Fruit fly (Drosophila melanogaster) whole organism, embryonic: ENCODE data around the gene CG13603.
A peak's percentile ranks its signal among the peaks of the same experiment; 100 is the strongest.

Experiments used
- Asciz ChIP-seq: fragments of 200-800 bp; sonication (Bioruptor generic); optimal IDR thresholded peaks from 2 replicates; lab custom pipeline; 2017; ENCODE audit warnings: missing biosample characterization, mild to moderate bottlenecking, missing genetic modification characterization, missing genetic modification reagents
- CG10366 ChIP-seq: fragments of 200-800 bp; sonication (Bioruptor generic); IDR thresholded peaks from 2 replicates; pipeline ENCODE4 v1.3.6; 2022; ENCODE audit warnings: missing biosample characterization, missing genetic modification characterization
- CG11247 ChIP-seq: fragments of 200-800 bp; sonication (Bioruptor generic); IDR thresholded peaks from 2 replicates; pipeline ENCODE4 v1.3.6; 2022; ENCODE audit warnings: missing biosample characterization, missing genetic modification characterization
- CG11456 ChIP-seq: fragments of 200-800 bp; sonication (Bioruptor generic); IDR thresholded peaks from 3 replicates; pipeline ENCODE4 v1.3.6; 2022; ENCODE audit warnings: missing biosample characterization, missing genetic modification characterization
- CG1233 ChIP-seq: fragments of 200-800 bp; sonication (Bioruptor generic); optimal IDR thresholded peaks from 4 replicates; lab custom pipeline; 2018; ENCODE audit warnings: missing biosample characterization, mild to moderate bottlenecking, missing genetic modification characterization
- CG14050 ChIP-seq: fragments of 200-800 bp; sonication (Bioruptor generic); IDR thresholded peaks from 3 replicates; pipeline ENCODE4 v1.3.6; 2022; ENCODE audit warnings: missing biosample characterization, missing genetic modification characterization
- CG16813 ChIP-seq: fragments of 200-800 bp; sonication (Bioruptor generic); IDR thresholded peaks from 3 replicates; pipeline ENCODE4 v1.3.6; 2022; ENCODE audit warnings: missing biosample characterization, missing genetic modification characterization; ENCODE audit not compliant: partially characterized antibody
- CG17186 ChIP-seq: fragments of 200-800 bp; sonication (Bioruptor generic); optimal IDR thresholded peaks from 3 replicates; lab custom pipeline; 2017; ENCODE audit warnings: missing biosample characterization, missing genetic modification reagents, missing genetic modification characterization
- CG17328 ChIP-seq: fragments of 200-800 bp; sonication (Bioruptor generic); IDR thresholded peaks from 2 replicates; pipeline ENCODE4 v1.3.6; 2022; ENCODE audit warnings: missing biosample characterization, missing genetic modification characterization
- CG17385 ChIP-seq: fragments of 200-800 bp; sonication (Bioruptor generic); optimal IDR thresholded peaks from 3 replicates; lab custom pipeline; 2018; ENCODE audit warnings: missing biosample characterization, mild to moderate bottlenecking, missing genetic modification characterization
- CG1792 ChIP-seq: fragments of 200-800 bp; sonication (Bioruptor generic); optimal IDR thresholded peaks from 2 replicates; lab custom pipeline; 2016; ENCODE audit warnings: missing biosample characterization, missing genetic modification characterization
- CG18262 ChIP-seq: fragments of 200-800 bp; optimal IDR thresholded peaks from 3 replicates; lab custom pipeline; 2019; ENCODE audit warnings: missing biosample characterization, mild to moderate bottlenecking, missing genetic modification characterization, moderate library complexity
- CG18619 ChIP-seq: fragments of 200-800 bp; sonication (Bioruptor generic); optimal IDR thresholded peaks from 3 replicates; lab custom pipeline; 2017; ENCODE audit warnings: missing biosample characterization, mild to moderate bottlenecking, missing genetic modification characterization
- CG2116 ChIP-seq: fragments of 200-800 bp; sonication (Bioruptor generic); optimal IDR thresholded peaks from 3 replicates; lab custom pipeline; 2018; ENCODE audit warnings: missing biosample characterization, mild to moderate bottlenecking, missing genetic modification characterization
- CG2199 ChIP-seq: fragments of 200-800 bp; sonication (Bioruptor generic); IDR thresholded peaks from 3 replicates; pipeline ENCODE4 v1.3.6; 2022; ENCODE audit warnings: missing biosample characterization, missing genetic modification characterization
- CG31365 ChIP-seq: fragments of 200-800 bp; sonication (Bioruptor generic); optimal IDR thresholded peaks from 2 replicates; lab custom pipeline; 2018; ENCODE audit warnings: missing biosample characterization, mild to moderate bottlenecking, missing genetic modification characterization
- CG3847 ChIP-seq: fragments of 200-800 bp; sonication (Bioruptor generic); IDR thresholded peaks from 2 replicates; pipeline ENCODE4 v1.3.6; 2022; ENCODE audit warnings: missing biosample characterization, missing genetic modification characterization
- CG4854 ChIP-seq: fragments of 200-800 bp; sonication (Bioruptor generic); optimal IDR thresholded peaks from 2 replicates; lab custom pipeline; 2016; ENCODE audit warnings: missing biosample characterization, missing genetic modification characterization, inconsistent platforms
- CG8924 ChIP-seq: fragments of 200-800 bp; optimal IDR thresholded peaks from 3 replicates; lab custom pipeline; 2019; ENCODE audit warnings: missing biosample characterization, mild to moderate bottlenecking, missing genetic modification characterization, moderate library complexity
- D19A ChIP-seq: fragments of 200-800 bp; optimal IDR thresholded peaks from 3 replicates; lab custom pipeline; 2019; ENCODE audit warnings: missing biosample characterization, mild to moderate bottlenecking, missing genetic modification characterization, moderate library complexity
- D19B ChIP-seq: fragments of 200-800 bp; sonication (Bioruptor generic); optimal IDR thresholded peaks from 2 replicates; lab custom pipeline; 2017; ENCODE audit warnings: missing biosample characterization, mild to moderate bottlenecking, missing genetic modification characterization
- Dfd ChIP-seq, 2 experiments: fragments of >200 bp; optimal IDR thresholded peaks; 2 replicates each; lab custom pipeline; 2017; ENCODE audit warnings: missing biosample characterization in 2 of 2, missing genetic modification characterization in 2 of 2
- Ets97D ChIP-seq: fragments of 200-800 bp; sonication (Bioruptor generic); optimal IDR thresholded peaks from 3 replicates; lab custom pipeline; 2016; ENCODE audit warnings: missing biosample characterization, missing genetic modification characterization
- GATAe ChIP-seq: fragments of 200-800 bp; sonication (Bioruptor generic); conservative IDR thresholded peaks from 2 replicates; pipeline ENCODE4 v1.3.6; 2022; ENCODE audit warnings: missing biosample characterization, missing genetic modification characterization
- Kr ChIP-seq: fragments of 200-800 bp; sonication (Bioruptor generic); optimal IDR thresholded peaks from 2 replicates; lab custom pipeline; 2017; ENCODE audit warnings: missing biosample characterization, mild to moderate bottlenecking, missing genetic modification characterization
- Lim3 ChIP-seq: fragments of 200-800 bp; sonication (Bioruptor generic); IDR thresholded peaks from 2 replicates; pipeline ENCODE4 v1.3.6; 2022; ENCODE audit warnings: missing biosample characterization, missing genetic modification characterization
- MBD-R2 ChIP-seq: fragments of 200-800 bp; sonication (Bioruptor generic); IDR thresholded peaks from 2 replicates; pipeline ENCODE4 v1.3.6; 2022; ENCODE audit warnings: missing biosample characterization, missing genetic modification characterization
- Scr ChIP-seq: fragments of 200-800 bp; sonication (Bioruptor generic); IDR thresholded peaks from 2 replicates; pipeline ENCODE4 v1.3.6; 2022; ENCODE audit warnings: missing biosample characterization, missing genetic modification characterization; ENCODE audit not compliant: partially characterized antibody
- Six4 ChIP-seq: fragments of 200-800 bp; sonication (Bioruptor generic); optimal IDR thresholded peaks from 2 replicates; lab custom pipeline; 2016; ENCODE audit warnings: missing biosample characterization, missing genetic modification characterization
- ash1 ChIP-seq: fragments of 200-800 bp; sonication (Bioruptor generic); optimal IDR thresholded peaks from 2 replicates; lab custom pipeline; 2018; ENCODE audit warnings: missing biosample characterization, mild to moderate bottlenecking, missing genetic modification characterization
- bbx ChIP-seq: fragments of 200-800 bp; sonication (Bioruptor generic); IDR thresholded peaks from 2 replicates; pipeline ENCODE4 v1.3.6; 2022; ENCODE audit warnings: missing biosample characterization, missing genetic modification characterization; ENCODE audit not compliant: partially characterized antibody
- danr ChIP-seq: fragments of 200-800 bp; sonication (Bioruptor generic); IDR thresholded peaks from 2 replicates; pipeline ENCODE4 v1.3.6; 2022; ENCODE audit warnings: missing biosample characterization, missing genetic modification characterization
- dimm ChIP-seq: fragments of 200-800 bp; sonication (Bioruptor generic); IDR thresholded peaks from 2 replicates; pipeline ENCODE4 v1.3.6; 2022; ENCODE audit warnings: missing biosample characterization, missing genetic modification characterization
- dm ChIP-seq: fragments of 200-800 bp; sonication (Bioruptor generic); optimal IDR thresholded peaks from 3 replicates; lab custom pipeline; 2016; ENCODE audit warnings: missing biosample characterization, missing genetic modification characterization
- grau ChIP-seq: fragments of 200-800 bp; optimal IDR thresholded peaks from 3 replicates; lab custom pipeline; 2019; ENCODE audit warnings: missing biosample characterization, mild to moderate bottlenecking, missing genetic modification characterization, moderate library complexity
- gsb ChIP-seq: fragments of 200-800 bp; sonication (Bioruptor generic); IDR thresholded peaks from 2 replicates; pipeline ENCODE4 v1.3.6; 2022; ENCODE audit warnings: missing biosample characterization, missing genetic modification characterization
- gsb-n ChIP-seq: fragments of 200-800 bp; sonication (Bioruptor generic); optimal IDR thresholded peaks from 3 replicates; lab custom pipeline; 2018; ENCODE audit warnings: missing biosample characterization, mild to moderate bottlenecking, missing genetic modification characterization
- inv ChIP-seq: fragments of 200-800 bp; sonication (Bioruptor generic); IDR thresholded peaks from 2 replicates; pipeline ENCODE4 v1.3.6; 2022; ENCODE audit warnings: missing biosample characterization, missing genetic modification characterization; ENCODE audit not compliant: partially characterized antibody
- lov ChIP-seq, 2 experiments: fragments of 200-800 bp in 1 of 2; fragments of >200 bp in 1 of 2; sonication (Bioruptor generic) in 1 of 2; IDR thresholded peaks in 1 of 2; optimal IDR thresholded peaks in 1 of 2; 2 replicates in 1 of 2; 3 replicates in 1 of 2; pipeline versions ENCODE4 v1.3.6 to Lab custom; 2017 to 2022; ENCODE audit warnings: missing biosample characterization in 1 of 2, missing genetic modification characterization in 1 of 2
- mirr ChIP-seq: fragments of 200-800 bp; sonication (Bioruptor generic); optimal IDR thresholded peaks from 3 replicates; lab custom pipeline; 2018; ENCODE audit warnings: missing biosample characterization, mild to moderate bottlenecking, missing genetic modification characterization
- oc ChIP-seq: fragments of 200-800 bp; sonication (Bioruptor generic); optimal IDR thresholded peaks from 2 replicates; lab custom pipeline; 2018; ENCODE audit warnings: missing biosample characterization, mild to moderate bottlenecking, missing genetic modification characterization, moderate library complexity
- odd ChIP-seq: fragments of 200-800 bp; sonication (Bioruptor generic); optimal IDR thresholded peaks from 2 replicates; lab custom pipeline; 2017; ENCODE audit warnings: missing biosample characterization, mild to moderate bottlenecking, missing genetic modification characterization
- prd ChIP-seq, 3 experiments: fragments of >200 bp in 2 of 3; fragments of 200-800 bp in 1 of 3; sonication (Bioruptor generic) in 1 of 3; optimal IDR thresholded peaks in 2 of 3; IDR thresholded peaks in 1 of 3; 2 replicates in 2 of 3; 3 replicates in 1 of 3; pipeline versions ENCODE4 v1.3.6 to Lab custom; 2017 to 2022; ENCODE audit warnings: missing biosample characterization in 1 of 3, missing genetic modification characterization in 1 of 3
- pzg ChIP-seq: fragments of 200-800 bp; sonication (Bioruptor generic); optimal IDR thresholded peaks from 3 replicates; lab custom pipeline; 2018; ENCODE audit warnings: missing biosample characterization, mild to moderate bottlenecking, missing genetic modification characterization, moderate library complexity
- scrt ChIP-seq: fragments of 200-800 bp; sonication (Bioruptor generic); optimal IDR thresholded peaks from 2 replicates; lab custom pipeline; 2018; ENCODE audit warnings: missing biosample characterization, mild to moderate bottlenecking, missing genetic modification characterization, moderate library complexity
- sna ChIP-seq: fragments of 200-800 bp; sonication (Bioruptor generic); IDR thresholded peaks from 2 replicates; pipeline ENCODE4 v1.3.6; 2022; ENCODE audit warnings: missing biosample characterization, missing genetic modification characterization; ENCODE audit not compliant: partially characterized antibody
- toy ChIP-seq: fragments of 200-800 bp; sonication (Bioruptor generic); IDR thresholded peaks from 2 replicates; pipeline ENCODE4 v1.3.6; 2022; ENCODE audit warnings: missing biosample characterization, missing genetic modification characterization
- wek ChIP-seq: fragments of 200-800 bp; sonication (Bioruptor generic); optimal IDR thresholded peaks from 3 replicates; lab custom pipeline; 2018; ENCODE audit warnings: missing biosample characterization, mild to moderate bottlenecking, missing genetic modification characterization, moderate library complexity
- zf30C ChIP-seq: fragments of 200-800 bp; sonication (Bioruptor generic); optimal IDR thresholded peaks from 3 replicates; lab custom pipeline; 2018; ENCODE audit warnings: missing biosample characterization, mild to moderate bottlenecking, missing genetic modification characterization

The CG13603 gene

DNA sequence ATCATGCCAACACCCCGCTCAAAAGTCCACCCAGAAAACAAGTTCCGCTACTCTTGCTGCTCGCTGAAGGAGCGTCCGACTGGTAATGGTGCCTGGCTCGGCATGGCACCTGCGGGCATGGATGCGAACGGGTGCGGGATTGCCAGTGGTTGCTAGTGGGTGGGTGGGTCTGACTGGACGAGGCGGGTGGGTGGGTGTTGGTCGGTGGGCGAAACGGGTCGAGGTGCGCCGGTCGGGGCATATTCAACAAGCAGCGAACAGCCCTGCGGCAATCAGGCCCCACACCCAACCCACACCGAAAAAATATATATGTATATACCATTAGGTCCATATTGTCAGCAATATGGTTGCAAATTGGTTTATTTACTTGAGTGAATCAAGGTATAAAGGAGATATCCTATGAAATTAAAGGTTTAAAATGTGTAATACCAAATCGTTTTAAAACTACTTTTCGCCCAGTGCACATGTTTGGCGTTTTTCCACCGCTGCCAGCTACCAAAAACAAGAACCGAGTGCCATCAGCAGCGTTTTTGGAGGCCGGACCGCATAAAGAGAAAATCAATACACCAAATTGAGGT, 24.4 kb upstream of the CG13603 start (continued):
- no peak for TF ChIP-seq pzg
- no peak for TF ChIP-seq wek (GFP tag; lab: Kevin White, UChicago)
- peak; percentile 27 for TF ChIP-seq CG1233 (GFP tag; lab: Kevin White, UChicago)
- peak; percentile 41; the same call in 2 of the 3 replicates for TF ChIP-seq CG14050 (GFP tag; lab: Robert Waterston, UW)
- no peak for TF ChIP-seq D19B (GFP tag; lab: Kevin White, UChicago)
- TF ChIP-seq CG17186 (GFP tag; lab: Kevin White, UChicago): no peak
- no peak for TF ChIP-seq sna
- no peak for TF ChIP-seq Kr (GFP tag; lab: Kevin White, UChicago)
- TF ChIP-seq CG17385 (GFP tag; lab: Kevin White, UChicago): peak; percentile 68
- TF ChIP-seq CG31365: no peak
- TF ChIP-seq CG17328 (GFP tag; lab: Robert Waterston, UW): 0 out of 2 replicates have a peak, but pooled peaks have one; percentile 30
- TF ChIP-seq Six4: no peak
- peak; percentile 9 for TF ChIP-seq gsb-n (tag; lab: Kevin White, UChicago)
- TF ChIP-seq ash1: no peak
- TF ChIP-seq MBD-R2: peak; percentile 32; the same call in 1 of the 2 replicates
- TF ChIP-seq GATAe (GFP tag; lab: Robert Waterston, UW): 0 out of 2 replicates have a peak, but pooled peaks have one; percentile 15
- TF ChIP-seq danr (GFP tag; lab: Robert Waterston, UW): peak; percentile 64
- peak; percentile 64 for TF ChIP-seq CG18619 (GFP tag; lab: Kevin White, UChicago)
- no peak for TF ChIP-seq lov (optimal IDR thresholded peaks at IDR 0.05; lab: Kevin White, UChicago)
- TF ChIP-seq lov (GFP tag; IDR thresholded peaks at IDR 0.05; lab: Robert Waterston, UW): no peak
- peak; percentile 58; the same call in 1 of the 3 replicates for TF ChIP-seq CG11456 (GFP tag; lab: Robert Waterston, UW)
- TF ChIP-seq mirr (GFP tag; lab: Kevin White, UChicago): peak; percentile 9
- TF ChIP-seq CG1792 (GFP tag; lab: Kevin White, UChicago): no peak
- TF ChIP-seq D19A (tag; lab: Kevin White, UChicago): peak; percentile 25
- no peak for TF ChIP-seq Scr (GFP tag; lab: Robert Waterston, UW)
- peak; percentile 65 for TF ChIP-seq CG8924 (tag; lab: Kevin White, UChicago)
- TF ChIP-seq prd (optimal IDR thresholded peaks at IDR 0.05; lab: Kevin White, UChicago): no peak
- TF ChIP-seq prd (GFP tag; IDR thresholded peaks at IDR 0.05; lab: Robert Waterston, UW): peak; percentile 75
- no peak for TF ChIP-seq Lim3
- TF ChIP-seq CG3847 (GFP tag; lab: Robert Waterston, UW): peak; percentile 72
- no peak for TF ChIP-seq Asciz (GFP tag; lab: Kevin White, UChicago)
- peak; percentile 50 for TF ChIP-seq odd (GFP tag; lab: Kevin White, UChicago)
- no peak for TF ChIP-seq Ets97D (GFP tag; lab: Kevin White, UChicago)
- TF ChIP-seq CG4854 (GFP tag; lab: Kevin White, UChicago): no peak
- peak; percentile 82 for TF ChIP-seq scrt (GFP tag; lab: Kevin White, UChicago)
- no peak for TF ChIP-seq bbx (GFP tag; lab: Robert Waterston, UW)
- no peak for TF ChIP-seq toy (GFP tag; lab: Robert Waterston, UW)
- TF ChIP-seq CG16813 (GFP tag; lab: Robert Waterston, UW): no peak
- TF ChIP-seq inv (GFP tag; lab: Robert Waterston, UW): no peak
- peak; percentile 8 for TF ChIP-seq zf30C
- TF ChIP-seq gsb: peak; percentile 58
- no peak for TF ChIP-seq Dfd (GFP tag; optimal IDR thresholded peaks at IDR 0.05; lab: Kevin White, UChicago)
- TF ChIP-seq dimm (GFP tag; lab: Robert Waterston, UW): no peak
- peak; percentile 67 for TF ChIP-seq CG10366 (GFP tag; lab: Robert Waterston, UW)
- no peak for TF ChIP-seq CG2199 (GFP tag; lab: Robert Waterston, UW)
- TF ChIP-seq dm (GFP tag; lab: Kevin White, UChicago): no peak
- peak; percentile 74 for TF ChIP-seq grau
- peak; percentile 45 for TF ChIP-seq CG18262
- peak; percentile 38 for TF ChIP-seq oc (tag; lab: Kevin White, UChicago)
- TF ChIP-seq CG2116 (GFP tag; lab: Kevin White, UChicago): no peak
- peak; percentile 50; the same call in 1 of the 2 replicates for TF ChIP-seq CG11247 (GFP tag; lab: Robert Waterston, UW)
